Worm (Caenorhabditis elegans) whole organism, young adult: ENCODE results near the gene haao-1.

ENCODE experiments used
- B0035.1 ChIP-seq: sonication (generic microtip); optimal IDR thresholded peaks from 2 replicates; lab custom pipeline; 2016; ENCODE audit warnings: missing genetic modification characterization, mild to moderate bottlenecking, missing compliant biosample characterization, missing genotype, missing genetic modification reagents
- F37B4.10 ChIP-seq: fragments of 200-800 bp; sonication (Bioruptor generic); IDR thresholded peaks from 2 replicates; pipeline ENCODE4 v1.3.6; 2022; ENCODE audit warnings: missing genetic modification characterization, missing compliant biosample characterization
- F39B2.1 ChIP-seq: fragments of 200-800 bp; sonication (Bioruptor generic); IDR thresholded peaks from 2 replicates; pipeline ENCODE4 v1.3.6; 2022; ENCODE audit warnings: missing genetic modification reagents, missing genetic modification characterization, missing compliant biosample characterization
- F49E8.2 ChIP-seq: sonication (generic microtip); optimal IDR thresholded peaks from 3 replicates; lab custom pipeline; 2017; ENCODE audit warnings: missing genetic modification characterization, mild to moderate bottlenecking, missing compliant biosample characterization, antibody characterized with exemption, moderate library complexity; ENCODE audit not compliant: insufficient read depth
- K12H6.12 ChIP-seq: fragments of 200-800 bp; sonication (Bioruptor generic); optimal IDR thresholded peaks from 2 replicates; lab custom pipeline; 2018; ENCODE audit warnings: mild to moderate bottlenecking, missing genetic modification characterization, missing compliant biosample characterization
- T07F8.4 ChIP-seq: sonication (generic microtip); optimal IDR thresholded peaks from 2 replicates; lab custom pipeline; 2016; ENCODE audit warnings: mild to moderate bottlenecking, missing genetic modification characterization, moderate library complexity, missing compliant biosample characterization
- Y53G8AR.9 ChIP-seq: fragments of 200-800 bp; sonication (Bioruptor generic); conservative IDR thresholded peaks from 2 replicates; pipeline ENCODE4 v1.3.6; 2022; ENCODE audit warnings: missing genetic modification reagents, missing genetic modification characterization, missing compliant biosample characterization
- Y67H2A.10 ChIP-seq: fragments of 200-800 bp; sonication (Bioruptor generic); conservative IDR thresholded peaks from 2 replicates; pipeline ENCODE4 v1.3.6; 2022; ENCODE audit warnings: missing genetic modification reagents, missing genetic modification characterization, missing compliant biosample characterization
- ZK185.1 ChIP-seq: sonication (generic microtip); optimal IDR thresholded peaks from 2 replicates; lab custom pipeline; 2016; ENCODE audit warnings: mild to moderate bottlenecking, missing genetic modification characterization, missing compliant biosample characterization; ENCODE audit not compliant: poor library complexity, severe bottlenecking
- ama-1 ChIP-seq, 3 experiments: fragments of 150-350 bp in 1 of 3; sonication (generic microtip) in 2 of 3; optimal IDR thresholded peaks; 2 replicates each; lab custom pipeline; 2014 to 2018; ENCODE audit warnings: missing biosample characterization in 2 of 3, missing genetic modification characterization in 2 of 3, missing genetic modification reagents in 2 of 3
- bed-1 ChIP-seq: fragments of 200-800 bp; sonication (Bioruptor generic); IDR thresholded peaks from 2 replicates; pipeline ENCODE4 v1.3.6; 2022; ENCODE audit warnings: missing genetic modification reagents, missing genetic modification characterization, missing compliant biosample characterization
- cebp-2 ChIP-seq: fragments of 200-800 bp; sonication (Bioruptor generic); IDR thresholded peaks from 2 replicates; pipeline ENCODE4 v1.3.6; 2022; ENCODE audit warnings: missing genetic modification characterization, missing compliant biosample characterization
- ceh-100 ChIP-seq: fragments of 200-800 bp; sonication (Bioruptor generic); IDR thresholded peaks from 2 replicates; pipeline ENCODE4 v1.3.6; 2022; ENCODE audit warnings: missing genetic modification reagents, missing genetic modification characterization, missing compliant biosample characterization
- ceh-79 ChIP-seq: sonication (generic microtip); optimal IDR thresholded peaks from 2 replicates; lab custom pipeline; 2017; ENCODE audit warnings: mild to moderate bottlenecking, missing genetic modification characterization, missing compliant biosample characterization
- egl-18 ChIP-seq: fragments of 200-800 bp; sonication (Bioruptor generic); IDR thresholded peaks from 2 replicates; pipeline ENCODE4 v1.3.6; 2022; ENCODE audit warnings: missing genetic modification reagents, missing genetic modification characterization, missing compliant biosample characterization
- egl-44 ChIP-seq: fragments of 200-800 bp; sonication (Bioruptor generic); IDR thresholded peaks from 2 replicates; pipeline ENCODE4 v1.3.6; 2022; ENCODE audit warnings: missing genetic modification reagents, missing genetic modification characterization, missing compliant biosample characterization
- ets-4 ChIP-seq: fragments of 200-800 bp; sonication (Bioruptor generic); optimal IDR thresholded peaks from 2 replicates; lab custom pipeline; 2018; ENCODE audit warnings: mild to moderate bottlenecking, missing genetic modification characterization, missing compliant biosample characterization
- fkh-3 ChIP-seq: sonication (generic microtip); optimal IDR thresholded peaks from 2 replicates; lab custom pipeline; 2016; ENCODE audit warnings: mild to moderate bottlenecking, missing genetic modification characterization, missing compliant biosample characterization
- gei-17 ChIP-seq: fragments of 200-800 bp; sonication (Bioruptor generic); optimal IDR thresholded peaks from 2 replicates; lab custom pipeline; 2018; ENCODE audit warnings: mild to moderate bottlenecking, missing genetic modification characterization, missing compliant biosample characterization
- him-1 ChIP-seq: sonication (generic microtip); optimal IDR thresholded peaks from 2 replicates; lab custom pipeline; 2016; ENCODE audit warnings: missing genotype, missing genetic modification reagents, missing genetic modification characterization, missing compliant biosample characterization
- hlh-12 ChIP-seq: sonication (generic microtip); optimal IDR thresholded peaks from 2 replicates; lab custom pipeline; 2016; ENCODE audit warnings: missing genetic modification characterization, missing compliant biosample characterization
- hrde-1 ChIP-seq: sonication (generic microtip); optimal IDR thresholded peaks from 2 replicates; lab custom pipeline; 2016; ENCODE audit warnings: missing genetic modification characterization, mild to moderate bottlenecking, missing compliant biosample characterization, moderate library complexity, missing genotype, missing genetic modification reagents, borderline replicate concordance
- let-607 ChIP-seq, 2 experiments: fragments of 200-800 bp in 1 of 2; sonication (Bioruptor generic) in 1 of 2; sonication (generic microtip) in 1 of 2; optimal IDR thresholded peaks; 2 replicates each; lab custom pipeline; 2016 to 2018; ENCODE audit warnings: mild to moderate bottlenecking in 2 of 2, missing compliant biosample characterization in 2 of 2, missing genetic modification characterization in 2 of 2, moderate library complexity in 2 of 2, missing genotype in 1 of 2
- lin-26 ChIP-seq: fragments of 200-800 bp; sonication (Bioruptor generic); IDR thresholded peaks from 2 replicates; pipeline ENCODE4 v1.3.6; 2022; ENCODE audit warnings: missing genetic modification reagents, missing genetic modification characterization, missing compliant biosample characterization
- lin-35 ChIP-seq, 3 experiments: fragments of 150-350 bp in 2 of 3; sonication (generic microtip) in 1 of 3; optimal IDR thresholded peaks; 2 replicates each; lab custom pipeline; 2014 to 2018; ENCODE audit warnings: missing biosample characterization in 3 of 3, missing genetic modification characterization in 3 of 3, missing genetic modification reagents in 3 of 3
- lsl-1 ChIP-seq: fragments of 200-800 bp; sonication (Bioruptor generic); optimal IDR thresholded peaks from 2 replicates; lab custom pipeline; 2018; ENCODE audit warnings: mild to moderate bottlenecking, missing genetic modification characterization, moderate library complexity, missing compliant biosample characterization
- madf-10 ChIP-seq: sonication (generic microtip); optimal IDR thresholded peaks from 2 replicates; lab custom pipeline; 2016; ENCODE audit warnings: mild to moderate bottlenecking, missing genetic modification characterization, missing compliant biosample characterization
- mel-28 ChIP-seq: sonication (generic microtip); optimal IDR thresholded peaks from 2 replicates; lab custom pipeline; 2016; ENCODE audit warnings: borderline replicate concordance, mild to moderate bottlenecking, missing genetic modification characterization, missing compliant biosample characterization
- mxl-1 ChIP-seq: sonication (generic microtip); optimal IDR thresholded peaks from 2 replicates; lab custom pipeline; 2016; ENCODE audit warnings: missing genetic modification characterization, missing compliant biosample characterization
- nfya-1 ChIP-seq: sonication (generic microtip); optimal IDR thresholded peaks from 2 replicates; lab custom pipeline; 2017; ENCODE audit warnings: antibody characterized with exemption, missing compliant biosample characterization, missing genetic modification characterization, borderline replicate concordance; ENCODE audit not compliant: insufficient read depth
- nhr-120 ChIP-seq: fragments of 200-800 bp; sonication (Bioruptor generic); IDR thresholded peaks from 2 replicates; pipeline ENCODE4 v1.3.6; 2022; ENCODE audit warnings: missing genetic modification characterization, missing compliant biosample characterization
- pbrm-1 ChIP-seq: fragments of 200-800 bp; sonication (Bioruptor generic); IDR thresholded peaks from 2 replicates; pipeline ENCODE4 v1.3.6; 2022; ENCODE audit warnings: missing genetic modification reagents, missing genetic modification characterization, missing compliant biosample characterization
- rcor-1 ChIP-seq: fragments of 200-800 bp; sonication (Bioruptor generic); IDR thresholded peaks from 2 replicates; pipeline ENCODE4 v1.3.6; 2022; ENCODE audit warnings: missing genetic modification reagents, missing genetic modification characterization, missing compliant biosample characterization
- rec-8 ChIP-seq, 2 experiments: sonication (generic microtip); optimal IDR thresholded peaks; 2 replicates each; lab custom pipeline; 2016; ENCODE audit warnings: mild to moderate bottlenecking in 2 of 2, missing genetic modification characterization in 2 of 2, missing genetic modification reagents in 2 of 2, missing genotype in 2 of 2, missing biosample characterization in 1 of 2, missing compliant biosample characterization in 1 of 2, moderate library complexity in 1 of 2
- repo-1 ChIP-seq: sonication (generic microtip); optimal IDR thresholded peaks from 2 replicates; lab custom pipeline; 2017; ENCODE audit warnings: mild to moderate bottlenecking, missing genetic modification characterization, missing compliant biosample characterization
- tbp1 ChIP-seq: fragments of 200-800 bp; sonication (Bioruptor generic); optimal IDR thresholded peaks from 2 replicates; lab custom pipeline; 2018; ENCODE audit warnings: mild to moderate bottlenecking, missing genetic modification characterization, missing compliant biosample characterization
- tlf-1 ChIP-seq: fragments of 200-800 bp; sonication (Bioruptor generic); optimal IDR thresholded peaks from 2 replicates; lab custom pipeline; 2018; ENCODE audit warnings: mild to moderate bottlenecking, missing genetic modification characterization, missing compliant biosample characterization
- unc-130 ChIP-seq: sonication (generic microtip); optimal IDR thresholded peaks from 2 replicates; lab custom pipeline; 2016; ENCODE audit warnings: missing genetic modification reagents, missing genetic modification characterization, missing compliant biosample characterization
- xnd-1 ChIP-seq: sonication (generic microtip); optimal IDR thresholded peaks from 2 replicates; lab custom pipeline; 2016; ENCODE audit warnings: missing genotype, missing genetic modification reagents, missing genetic modification characterization, missing compliant biosample characterization
- ztf-18 ChIP-seq: sonication (generic microtip); optimal IDR thresholded peaks from 2 replicates; lab custom pipeline; 2016; ENCODE audit warnings: missing genotype, mild to moderate bottlenecking, missing genetic modification characterization, missing compliant biosample characterization
- ztf-22 ChIP-seq: fragments of 200-800 bp; sonication (Bioruptor generic); optimal IDR thresholded peaks from 2 replicates; lab custom pipeline; 2018; ENCODE audit warnings: mild to moderate bottlenecking, missing genetic modification characterization, moderate library complexity, missing compliant biosample characterization
- ztf-28 ChIP-seq: fragments of 200-800 bp; sonication (Bioruptor generic); IDR thresholded peaks from 2 replicates; pipeline ENCODE4 v1.3.6; 2022; ENCODE audit warnings: missing genetic modification reagents, missing genetic modification characterization, missing compliant biosample characterization
- ztf-3 ChIP-seq: fragments of 200-800 bp; sonication (Bioruptor generic); optimal IDR thresholded peaks from 2 replicates; lab custom pipeline; 2018; ENCODE audit warnings: mild to moderate bottlenecking, missing genetic modification characterization, missing compliant biosample characterization

The haao-1 gene

DNA sequence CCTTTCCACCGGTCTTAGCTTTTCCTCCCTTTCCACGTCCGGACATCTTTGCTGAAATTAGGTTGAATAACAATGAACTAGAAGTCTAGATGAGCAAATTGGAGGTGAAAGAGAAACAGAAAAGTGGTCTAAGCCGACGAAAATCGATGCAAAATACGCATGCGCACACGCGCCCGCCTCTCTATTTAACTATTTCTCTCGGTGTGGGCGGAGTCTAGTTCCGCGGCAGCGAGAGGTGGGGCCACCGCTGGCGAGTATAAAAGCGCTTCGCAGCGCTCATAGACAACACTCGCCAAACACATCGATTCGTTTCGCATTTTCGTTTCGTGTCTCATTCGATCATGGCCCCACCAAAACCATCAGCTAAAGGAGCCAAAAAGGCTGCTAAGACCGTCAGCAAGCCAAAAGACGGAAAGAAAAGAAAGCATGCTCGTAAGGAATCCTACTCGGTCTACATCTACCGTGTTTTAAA, 40.6 kb downstream of the haao-1 start, which contains the start of the genes his-35 and his-41 (continued):
- TF ChIP-seq ztf-22 (GFP tag; lab: Kevin White, UChicago) (no peak), ets-4 (no peak)

DNA sequence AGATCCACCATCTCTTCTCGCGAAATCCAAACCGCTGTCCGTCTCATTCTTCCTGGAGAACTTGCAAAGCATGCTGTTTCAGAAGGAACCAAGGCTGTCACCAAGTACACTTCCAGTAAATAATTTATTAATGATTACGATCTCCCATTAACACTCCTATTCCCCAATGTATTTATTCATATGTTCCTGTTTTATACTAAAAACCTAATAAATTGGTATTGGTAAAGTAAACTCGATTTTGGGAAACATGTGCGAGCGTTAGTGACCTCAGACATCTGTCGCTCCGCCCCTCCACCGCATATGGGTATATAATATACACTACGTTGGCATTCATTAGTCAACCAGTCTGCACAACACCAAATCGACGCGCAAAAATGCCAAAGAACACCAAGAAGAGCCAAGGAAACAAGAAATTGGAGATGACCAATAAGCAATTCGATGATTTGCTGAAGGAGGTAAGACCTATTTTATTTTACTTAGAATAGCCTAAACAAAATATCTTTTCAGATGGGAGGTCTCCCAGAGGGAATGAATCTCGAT, 41.4 kb downstream of the haao-1 start, which contains the start of gene C50F4.6:
C50F4.6 (plus strand) TSS at position 51 of the 540 bp plus-strand sequence.
- TF ChIP-seq him-1 (no peak), lin-26 (GFP tag; lab: Robert Waterston, UW) (0 out of 2 replicates have a peak, but pooled peaks have one; percentile 21), repo-1 (peak; percentile 20)

DNA sequence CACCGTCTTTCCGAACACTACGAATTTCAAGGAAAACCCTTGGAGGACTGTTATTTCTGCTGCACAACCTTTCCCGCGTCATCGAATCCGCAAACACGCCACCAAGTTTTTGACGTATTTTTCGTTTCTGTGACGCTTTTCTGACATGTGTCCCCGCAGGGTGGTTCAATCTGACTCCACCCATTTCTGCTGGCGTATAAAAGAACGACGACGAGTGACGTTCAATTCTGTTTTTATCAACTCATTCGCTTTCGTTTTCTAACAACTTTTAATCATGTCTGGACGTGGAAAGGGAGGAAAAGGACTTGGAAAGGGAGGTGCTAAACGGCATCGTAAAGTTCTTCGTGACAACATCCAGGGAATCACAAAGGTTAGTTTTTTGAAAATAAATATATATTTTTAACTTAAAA, 42.2 kb downstream of the haao-1 start, which contains the start of gene his-37:
his-37 (plus strand) TSS at position 246 of the 410 bp plus-strand sequence.
- TF ChIP-seq Y67H2A.10 (GFP tag; lab: Robert Waterston, UW) (peak; percentile 52; the same call in 1 of the 2 replicates), repo-1 (peak; percentile 94), Y53G8AR.9 (GFP tag; lab: Robert Waterston, UW) (peak; percentile 96), lin-35 (GFP tag; optimal IDR thresholded peaks at IDR 0.05; lab: Kevin White, UChicago) (peak in 2 of 3 experiments; percentile 71 to 95), tbp1 (GFP tag; lab: Kevin White, UChicago) (peak; percentile 81), rec-8 (tag; optimal IDR thresholded peaks at IDR 0.05; lab: Kevin White, UChicago) (no peak), xnd-1 (no peak), ZK185.1 (tag; lab: Kevin White, UChicago) (peak; percentile 93), let-607 (tag; optimal IDR thresholded peaks at IDR 0.05; lab: Kevin White, UChicago) (peak; percentile 93 to 95), F49E8.2 (no peak), pbrm-1 (GFP tag; lab: Robert Waterston, UW) (peak; percentile 98), tlf-1 (GFP tag; lab: Kevin White, UChicago) (peak; percentile 97), gei-17 (GFP tag; lab: Kevin White, UChicago) (peak; percentile 85), hrde-1 (tag; lab: Kevin White, UChicago) (no peak), B0035.1 (tag; lab: Kevin White, UChicago) (peak; percentile 69), F37B4.10 (GFP tag; lab: Robert Waterston, UW) (peak; percentile 95), ztf-3 (peak; percentile 78), nfya-1 (no peak), nhr-120 (GFP tag; lab: Robert Waterston, UW) (0 out of 2 replicates have a peak, but pooled peaks have one; percentile 57), egl-44 (peak; percentile 96), mxl-1 (no peak), T07F8.4 (tag; lab: Kevin White, UChicago) (no peak), ceh-100 (GFP tag; lab: Robert Waterston, UW) (peak; percentile 76), K12H6.12 (tag; lab: Kevin White, UChicago) (peak; percentile 100), lsl-1 (GFP tag; lab: Kevin White, UChicago) (peak; percentile 2), bed-1 (GFP tag; lab: Robert Waterston, UW) (no peak), cebp-2 (peak; percentile 88; the same call in 1 of the 2 replicates), ztf-18 (peak; percentile 91), unc-130 (GFP tag; lab: Kevin White, UChicago) (no peak), ama-1 (optimal IDR thresholded peaks at IDR 0.05; lab: Kevin White, UChicago) (peak; percentile 70), ama-1 (GFP tag; optimal IDR thresholded peaks at IDR 0.05; lab: Kevin White, UChicago) (no peak), mel-28 (tag; lab: Kevin White, UChicago) (no peak), madf-10 (tag; lab: Kevin White, UChicago) (peak; percentile 95), rcor-1 (GFP tag; lab: Robert Waterston, UW) (peak; percentile 90), egl-18 (GFP tag; lab: Robert Waterston, UW) (peak; percentile 96), hlh-12 (tag; lab: Kevin White, UChicago) (no peak), F39B2.1 (peak; percentile 100), fkh-3 (tag; lab: Kevin White, UChicago) (no peak), ztf-28 (GFP tag; lab: Robert Waterston, UW) (0 out of 2 replicates have a peak, but pooled peaks have one; percentile 45), ceh-79 (tag; lab: Kevin White, UChicago) (no peak)
